Worm (Caenorhabditis elegans): ENCODE measurements around the gene ugt-22.
A peak's percentile ranks its signal among the peaks of the same experiment; 100 is the strongest.

ugt-22 gene

DNA sequence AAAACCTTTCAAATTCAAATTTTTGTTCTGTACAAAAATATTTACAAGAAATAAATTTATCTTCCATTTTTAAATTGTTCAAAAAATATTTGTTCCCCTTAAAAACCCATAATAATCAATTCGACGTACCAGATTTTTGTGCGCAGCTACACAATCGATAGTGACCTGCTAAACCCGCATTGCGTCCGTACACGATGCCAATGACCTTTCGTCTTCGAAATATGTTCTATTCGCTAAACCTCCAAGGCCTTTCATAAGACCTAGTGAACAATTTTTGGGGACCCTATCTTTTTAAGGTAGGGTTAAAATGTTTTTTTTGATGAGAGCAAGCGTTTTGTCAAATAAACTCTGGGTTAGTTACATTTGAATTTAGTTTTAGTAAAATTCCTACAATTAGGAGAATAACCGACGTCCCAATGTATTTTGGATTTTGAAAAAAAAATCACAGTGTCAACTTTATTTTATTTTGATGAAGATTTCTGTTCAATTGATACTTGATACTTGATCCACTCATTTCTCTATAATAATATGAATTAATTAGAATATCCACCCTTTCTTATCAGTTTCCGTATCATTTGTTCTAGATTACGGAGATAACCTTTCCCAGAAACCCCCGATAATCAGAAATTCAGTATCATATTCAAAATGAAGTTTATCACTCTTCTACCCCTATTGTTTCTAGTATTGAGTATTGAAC is 36.9 kb upstream of the ugt-22 start, which contains the start of gene Y45F10B.59:
TSS of gene Y45F10B.59 (plus strand) at position 647 of the 697 bp plus-strand sequence.
- TF ChIP-seq hmg-1.2 (GFP tag; IDR thresholded peaks at IDR 0.05): peak; percentile 97
- TF ChIP-seq ztf-22 (GFP tag; optimal IDR thresholded peaks at IDR 0.05): no peak
- 0 out of 2 replicates have a peak, but pooled peaks have one; percentile 20 for TF ChIP-seq hsf-1 (GFP tag; IDR thresholded peaks at IDR 0.05)
- TF ChIP-seq xnd-1 (tag; optimal IDR thresholded peaks at IDR 0.05): no peak
- TF ChIP-seq tbp1 (GFP tag; optimal IDR thresholded peaks at IDR 0.05): peak; percentile 68
- TF ChIP-seq snpc-1.3 (tag; optimal IDR thresholded peaks at IDR 0.05; ENCODE audit: insufficient read depth): peak; percentile 81
- peak; percentile 84 for TF ChIP-seq snpc-3.4 (tag; optimal IDR thresholded peaks at IDR 0.05)
- TF ChIP-seq ekl-4 (GFP tag; IDR thresholded peaks at IDR 0.05): 0 out of 2 replicates have a peak, but pooled peaks have one; percentile 35
- 0 out of 2 replicates have a peak, but pooled peaks have one; percentile 16 for TF ChIP-seq rcor-1 (GFP tag; IDR thresholded peaks at IDR 0.05)
- TF ChIP-seq hlh-12 (tag; optimal IDR thresholded peaks at IDR 0.05): no peak
- peak; percentile 92 for TF ChIP-seq snpc-4 (GFP tag; optimal IDR thresholded peaks at IDR 0.05)
- TF ChIP-seq snpc-4 (tag; optimal IDR thresholded peaks at IDR 0.05): peak; percentile 90 to 94 (median 92)
- peak; percentile 65; the same call in 1 of the 2 replicates for TF ChIP-seq madf-6 (GFP tag; IDR thresholded peaks at IDR 0.05)
- TF ChIP-seq ceh-91 (GFP tag; IDR thresholded peaks at IDR 0.05): no peak
- peak; percentile 94 for TF ChIP-seq attf-6 (GFP tag; IDR thresholded peaks at IDR 0.05)
- peak; percentile 93 for TF ChIP-seq snpc-1.1 (tag; optimal IDR thresholded peaks at IDR 0.05; ENCODE audit: insufficient read depth)
- TF ChIP-seq D2030.7 (GFP tag; IDR thresholded peaks at IDR 0.05): peak; percentile 57

DNA sequence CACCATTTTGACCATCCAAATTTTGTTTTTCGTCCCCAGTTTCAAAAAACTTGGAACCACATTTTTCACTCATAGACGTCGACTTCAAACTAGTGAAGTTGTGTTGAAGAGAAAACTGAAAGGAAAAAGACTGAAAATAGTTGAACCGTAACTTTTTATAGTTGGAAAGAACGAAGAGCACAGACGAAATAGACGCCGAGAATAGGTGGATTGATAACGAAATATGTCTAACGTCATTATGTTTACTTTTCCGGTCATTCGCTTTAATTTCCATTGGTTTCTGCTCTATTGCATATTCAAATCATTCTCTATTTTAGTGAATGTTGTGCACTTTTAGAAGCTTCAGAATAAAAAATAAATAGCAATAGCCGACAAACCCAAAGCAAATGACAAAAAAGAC is 29.3 kb upstream of the ugt-22 start, which contains the start of gene C08F11.13:
TSS of gene C08F11.13 (minus strand) at position 138 of the 400 bp plus-strand sequence.
- peak; percentile 26 for TF ChIP-seq nhr-80 (tag; optimal IDR thresholded peaks at IDR 0.05)
- no peak for TF ChIP-seq ztf-3 (GFP tag; optimal IDR thresholded peaks at IDR 0.05)

DNA sequence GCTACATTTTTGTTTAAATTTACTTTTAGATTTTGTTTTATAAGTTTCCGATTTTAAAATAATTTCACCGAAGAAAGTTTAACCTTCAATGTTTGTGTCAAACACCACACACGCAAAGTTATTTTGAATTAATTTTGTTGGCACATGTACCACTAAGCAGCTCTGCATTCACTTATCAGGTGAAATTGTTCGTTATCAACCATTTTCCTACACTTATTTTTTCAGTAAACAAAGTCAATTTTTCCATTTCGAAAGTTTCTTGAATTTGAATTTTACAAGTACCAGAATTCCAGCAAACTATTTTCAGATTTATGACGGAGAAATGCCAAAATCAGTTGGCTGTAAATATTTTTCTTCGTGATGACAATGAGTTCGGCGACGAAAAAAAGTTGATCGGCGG is 19.9 kb upstream of the ugt-22 start, which contains the start of gene C08F11.3:
TSS of gene C08F11.3 (plus strand) at position 301 of the 400 bp plus-strand sequence.
- TF ChIP-seq K12H6.12 (tag; optimal IDR thresholded peaks at IDR 0.05) (no peak), let-607 (tag; optimal IDR thresholded peaks at IDR 0.05) (no peak), F55B11.4 (tag; optimal IDR thresholded peaks at IDR 0.05; ENCODE audit: borderline replicate concordance, insufficient read depth) (no peak)

DNA sequence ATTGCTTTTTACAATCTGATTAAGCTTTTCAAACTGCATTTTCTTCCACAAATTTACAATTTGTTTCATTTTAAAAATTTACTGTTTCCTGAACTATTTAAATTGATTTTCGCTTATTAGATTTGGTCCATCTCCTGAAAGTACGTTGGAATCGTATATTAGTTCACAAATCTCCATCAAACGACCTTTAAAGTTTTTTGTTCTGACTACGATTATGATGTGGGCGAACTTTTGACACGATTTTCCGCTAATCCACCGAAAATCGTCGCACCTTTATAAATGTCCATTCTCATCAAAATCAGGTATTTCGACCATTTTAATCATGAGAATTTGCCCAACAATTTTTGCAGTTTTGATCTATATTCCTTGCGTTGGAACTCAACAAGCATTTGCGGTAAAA is 15.5 kb upstream of the ugt-22 start, which contains the start of gene C08F11.1:
TSS of gene C08F11.1 (plus strand) at position 301 of the 400 bp plus-strand sequence.
- TF ChIP-seq ceh-79 (tag; optimal IDR thresholded peaks at IDR 0.05) (no peak), snpc-4 (GFP tag; optimal IDR thresholded peaks at IDR 0.05) (no peak), snpc-4 (tag; optimal IDR thresholded peaks at IDR 0.05) (peak in 1 of 4 experiments; percentile 29)

DNA sequence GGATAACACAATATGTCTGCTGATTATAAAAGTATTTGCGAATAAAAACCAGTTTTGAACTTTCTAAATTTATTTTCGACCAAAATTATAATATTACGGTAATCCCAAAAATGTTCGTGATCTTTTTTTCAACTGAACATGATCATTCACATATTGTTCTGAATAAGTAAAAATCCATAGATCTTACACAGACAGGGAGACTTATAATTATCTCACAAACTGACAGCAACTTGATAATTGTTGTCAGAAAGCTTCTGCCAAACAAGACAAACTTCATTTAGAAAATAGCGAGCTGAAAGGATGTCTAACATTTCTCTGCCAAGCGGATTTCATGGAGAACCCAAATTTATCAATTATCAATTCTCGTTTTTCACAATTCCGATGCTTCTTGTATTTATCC is 12.6 kb upstream of the ugt-22 start, which contains the start of gene sru-21:
TSS of gene sru-21 (plus strand) at position 301 of the 400 bp plus-strand sequence.
- TF ChIP-seq F49E8.2 (tag; optimal IDR thresholded peaks at IDR 0.05; ENCODE audit: insufficient read depth) (no peak), nhr-90 (tag; optimal IDR thresholded peaks at IDR 0.05) (no peak), attf-5 (GFP tag; optimal IDR thresholded peaks at IDR 0.05) (no peak), aptf-3 (GFP tag; IDR thresholded peaks at IDR 0.05) (no peak), F39B2.1 (GFP tag; IDR thresholded peaks at IDR 0.05) (no peak), lag-1 (GFP tag; IDR thresholded peaks at IDR 0.05) (no peak), atf-7 (tag; optimal IDR thresholded peaks at IDR 0.05) (no peak), hsf-1 (GFP tag; IDR thresholded peaks at IDR 0.05) (no peak)
